Worm (Caenorhabditis elegans) whole organism, late embryonic: Measurements from ENCODE around the gene sel-2.

ENCODE experiments used
- F13H6.1 ChIP-seq: sonication (generic microtip); optimal IDR thresholded peaks from 2 replicates; lab custom pipeline; 2016; ENCODE audit warnings: missing genetic modification characterization, missing compliant biosample characterization
- K02D7.2 ChIP-seq: sonication (generic microtip); optimal IDR thresholded peaks from 2 replicates; lab custom pipeline; 2017; ENCODE audit warnings: mild to moderate bottlenecking, missing genetic modification characterization, missing compliant biosample characterization
- ceh-6 ChIP-seq: fragments of 200-800 bp; sonication (Bioruptor generic); optimal IDR thresholded peaks from 2 replicates; lab custom pipeline; 2018; ENCODE audit warnings: mild to moderate bottlenecking, missing genetic modification characterization, missing compliant biosample characterization
- fkh-10 ChIP-seq: fragments of 150-350 bp; optimal IDR thresholded peaks from 2 replicates; lab custom pipeline; 2014; ENCODE audit warnings: missing biosample characterization, missing genetic modification reagents, missing genetic modification characterization
- hlh-13 ChIP-seq: fragments of 200-800 bp; sonication (Bioruptor generic); optimal IDR thresholded peaks from 2 replicates; lab custom pipeline; 2018; ENCODE audit warnings: mild to moderate bottlenecking, missing genetic modification characterization, missing compliant biosample characterization
- nhr-11 ChIP-seq: fragments of 150-350 bp; optimal IDR thresholded peaks from 2 replicates; lab custom pipeline; 2014; ENCODE audit warnings: missing biosample characterization, missing genetic modification characterization
- pha-4 ChIP-seq: fragments of 150-350 bp; optimal IDR thresholded peaks from 2 replicates; lab custom pipeline; 2018; ENCODE audit warnings: missing biosample characterization, missing genetic modification reagents, missing genetic modification characterization
- rnt-1 ChIP-seq: sonication (generic microtip); optimal IDR thresholded peaks from 2 replicates; lab custom pipeline; 2016; ENCODE audit warnings: missing genetic modification characterization, missing compliant biosample characterization
- unc-42 ChIP-seq: sonication (generic microtip); optimal IDR thresholded peaks from 2 replicates; lab custom pipeline; 2016; ENCODE audit warnings: missing genotype, missing genetic modification characterization, missing compliant biosample characterization
- unc-55 ChIP-seq: sonication (generic microtip); optimal IDR thresholded peaks from 2 replicates; lab custom pipeline; 2017; ENCODE audit warnings: missing biosample characterization, missing genetic modification reagents, missing genetic modification characterization
- ztf-16 ChIP-seq: sonication (generic microtip); optimal IDR thresholded peaks from 2 replicates; lab custom pipeline; 2017; ENCODE audit warnings: missing genetic modification characterization, missing compliant biosample characterization

DNA sequence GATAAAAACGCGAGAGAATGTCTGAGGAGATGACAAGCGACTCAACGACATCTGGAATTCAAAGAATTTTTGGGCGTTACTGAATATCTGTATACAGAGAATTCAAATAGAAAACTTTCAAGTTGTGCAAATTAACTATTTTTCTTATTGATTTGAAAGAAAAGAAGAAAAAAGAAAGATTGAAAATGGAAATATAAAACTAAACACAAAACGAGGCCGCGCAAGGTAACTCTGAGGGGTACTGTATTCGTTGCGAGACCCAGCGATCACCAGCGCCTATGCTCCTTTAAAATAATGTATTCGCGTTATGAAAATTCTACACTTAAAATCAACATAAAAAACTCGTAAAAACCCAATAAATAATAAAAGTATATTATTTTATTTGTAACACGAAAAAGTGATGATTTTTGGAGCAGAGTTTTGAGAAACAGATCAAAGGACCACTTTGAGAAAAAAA lies 16.4 kb downstream of the sel-2 start, which contains the start of gene asb-1:
- TF ChIP-seq F13H6.1 = no peak
- no peak for TF ChIP-seq pha-4 (tag; lab: Kevin White, UChicago)
- TF ChIP-seq ztf-16 (tag; lab: Kevin White, UChicago) = no peak
- no peak for TF ChIP-seq fkh-10 (GFP tag; lab: Kevin White, UChicago)
- TF ChIP-seq rnt-1 (tag; lab: Kevin White, UChicago) = no peak
- TF ChIP-seq K02D7.2 (tag; lab: Kevin White, UChicago) = no peak
- TF ChIP-seq hlh-13 (GFP tag; lab: Kevin White, UChicago) = no peak
- TF ChIP-seq ceh-6 (GFP tag; lab: Kevin White, UChicago) = no peak
- no peak for TF ChIP-seq unc-55 (GFP tag; lab: Kevin White, UChicago)
- no peak for TF ChIP-seq nhr-11 (tag; lab: Kevin White, UChicago)
- no peak for TF ChIP-seq unc-42
